Worm (Caenorhabditis elegans) whole organism, late embryonic: Measurements from ENCODE around the gene C46F2.1.

Experiments used
- F13H6.1 ChIP-seq: sonication (generic microtip); optimal IDR thresholded peaks from 2 replicates; lab custom pipeline; 2016; ENCODE audit warnings: missing genetic modification characterization, missing compliant biosample characterization
- T23F11.4 ChIP-seq: fragments of 200-800 bp; sonication (Bioruptor generic); optimal IDR thresholded peaks from 2 replicates; lab custom pipeline; 2018; ENCODE audit warnings: mild to moderate bottlenecking, missing genetic modification characterization, missing compliant biosample characterization
- Y22D7AL.16 ChIP-seq: sonication (generic microtip); optimal IDR thresholded peaks from 2 replicates; lab custom pipeline; 2016; ENCODE audit warnings: missing genetic modification characterization, missing compliant biosample characterization
- ahr-1 ChIP-seq: sonication (generic microtip); optimal IDR thresholded peaks from 2 replicates; lab custom pipeline; 2016; ENCODE audit warnings: missing genetic modification characterization, missing compliant biosample characterization
- ama-1 ChIP-seq: fragments of 150-350 bp; optimal IDR thresholded peaks from 2 replicates; lab custom pipeline; 2014
- ceh-2 ChIP-seq: sonication (generic microtip); optimal IDR thresholded peaks from 2 replicates; lab custom pipeline; 2016; ENCODE audit warnings: missing genotype, missing genetic modification characterization, missing compliant biosample characterization
- ceh-22 ChIP-seq: sonication (generic microtip); optimal IDR thresholded peaks from 2 replicates; lab custom pipeline; 2017; ENCODE audit warnings: missing biosample characterization, missing genetic modification characterization
- ceh-30 ChIP-seq: fragments of 150-350 bp; optimal IDR thresholded peaks from 2 replicates; lab custom pipeline; 2014; ENCODE audit warnings: missing biosample characterization, missing genetic modification characterization
- ceh-34 ChIP-seq: sonication (generic microtip); optimal IDR thresholded peaks from 2 replicates; lab custom pipeline; 2016; ENCODE audit warnings: mild to moderate bottlenecking, missing genetic modification characterization, missing compliant biosample characterization
- ceh-45 ChIP-seq: fragments of 200-800 bp; sonication (Bioruptor generic); IDR thresholded peaks from 2 replicates; pipeline ENCODE4 v1.3.6; 2022; ENCODE audit warnings: missing genetic modification reagents, missing genetic modification characterization, missing compliant biosample characterization
- che-1 ChIP-seq: sonication (generic microtip); optimal IDR thresholded peaks from 2 replicates; lab custom pipeline; 2016; ENCODE audit warnings: mild to moderate bottlenecking, missing genetic modification characterization, missing compliant biosample characterization
- dmd-4 ChIP-seq: sonication (generic microtip); optimal IDR thresholded peaks from 2 replicates; lab custom pipeline; 2016; ENCODE audit warnings: borderline replicate concordance, missing genetic modification characterization, missing compliant biosample characterization
- dve-1 ChIP-seq: sonication (generic microtip); optimal IDR thresholded peaks from 2 replicates; lab custom pipeline; 2017; ENCODE audit warnings: antibody characterized with exemption, mild to moderate bottlenecking, missing genetic modification characterization, missing compliant biosample characterization
- elt-2 ChIP-seq: sonication (generic microtip); optimal IDR thresholded peaks from 2 replicates; lab custom pipeline; 2016; ENCODE audit warnings: missing genetic modification reagents, missing genetic modification characterization, missing compliant biosample characterization
- ets-4 ChIP-seq: sonication (generic microtip); optimal IDR thresholded peaks from 2 replicates; lab custom pipeline; 2016; ENCODE audit warnings: missing genetic modification characterization, missing compliant biosample characterization
- fkh-10 ChIP-seq: fragments of 150-350 bp; optimal IDR thresholded peaks from 2 replicates; lab custom pipeline; 2014; ENCODE audit warnings: missing biosample characterization, missing genetic modification reagents, missing genetic modification characterization
- gmeb-2 ChIP-seq: sonication (generic microtip); optimal IDR thresholded peaks from 2 replicates; lab custom pipeline; 2016; ENCODE audit warnings: missing genetic modification characterization, inconsistent platforms, missing compliant biosample characterization
- hlh-13 ChIP-seq: fragments of 200-800 bp; sonication (Bioruptor generic); optimal IDR thresholded peaks from 2 replicates; lab custom pipeline; 2018; ENCODE audit warnings: mild to moderate bottlenecking, missing genetic modification characterization, missing compliant biosample characterization
- hlh-15 ChIP-seq: sonication (generic microtip); optimal IDR thresholded peaks from 2 replicates; lab custom pipeline; 2016; ENCODE audit warnings: missing genetic modification characterization, missing compliant biosample characterization
- hlh-30 ChIP-seq: sonication (generic microtip); optimal IDR thresholded peaks from 2 replicates; lab custom pipeline; 2017; ENCODE audit warnings: antibody characterized with exemption, missing genetic modification characterization, missing compliant biosample characterization; ENCODE audit not compliant: insufficient read depth
- hlh-6 ChIP-seq: sonication (generic microtip); optimal IDR thresholded peaks from 2 replicates; lab custom pipeline; 2016; ENCODE audit warnings: missing genotype, missing genetic modification characterization, missing compliant biosample characterization
- lim-6 ChIP-seq: sonication (generic microtip); optimal IDR thresholded peaks from 2 replicates; lab custom pipeline; 2016; ENCODE audit warnings: missing genetic modification characterization, missing compliant biosample characterization
- nhr-232 ChIP-seq: sonication (generic microtip); optimal IDR thresholded peaks from 2 replicates; lab custom pipeline; 2016; ENCODE audit warnings: missing genetic modification characterization, missing compliant biosample characterization
- npax-4 ChIP-seq: sonication (generic microtip); optimal IDR thresholded peaks from 2 replicates; lab custom pipeline; 2016; ENCODE audit warnings: missing genetic modification characterization, missing compliant biosample characterization
- pat-9 ChIP-seq: fragments of 200-800 bp; sonication (Bioruptor generic); optimal IDR thresholded peaks from 2 replicates; lab custom pipeline; 2018; ENCODE audit warnings: mild to moderate bottlenecking, missing genetic modification characterization, moderate library complexity, missing compliant biosample characterization
- pha-4 ChIP-seq: fragments of 150-350 bp; optimal IDR thresholded peaks from 2 replicates; lab custom pipeline; 2018; ENCODE audit warnings: missing biosample characterization, missing genetic modification reagents, missing genetic modification characterization
- sox-2 ChIP-seq: fragments of 200-800 bp; sonication (Bioruptor generic); IDR thresholded peaks from 2 replicates; pipeline ENCODE4 v1.3.6; 2022; ENCODE audit warnings: missing genetic modification reagents, missing genetic modification characterization, missing compliant biosample characterization
- sox-4 ChIP-seq: sonication (generic microtip); optimal IDR thresholded peaks from 2 replicates; lab custom pipeline; 2017; ENCODE audit warnings: mild to moderate bottlenecking, missing genetic modification characterization, inconsistent platforms, missing compliant biosample characterization
- unc-55 ChIP-seq: sonication (generic microtip); optimal IDR thresholded peaks from 2 replicates; lab custom pipeline; 2017; ENCODE audit warnings: missing biosample characterization, missing genetic modification reagents, missing genetic modification characterization
- zip-5 ChIP-seq: sonication (generic microtip); optimal IDR thresholded peaks from 2 replicates; lab custom pipeline; 2016; ENCODE audit warnings: missing genetic modification characterization, missing compliant biosample characterization

C46F2.1 gene

ce11 chrX:8082703-8083102 is 4.9 kb downstream of the C46F2.1 start:
- no peak for TF ChIP-seq ahr-1 (tag; lab: Kevin White, UChicago)
- TF ChIP-seq T23F11.4 (GFP tag; lab: Kevin White, UChicago), result no peak
- TF ChIP-seq ceh-2 (tag; lab: Kevin White, UChicago), result no peak
- TF ChIP-seq pha-4 (tag; lab: Kevin White, UChicago), result no peak
- no peak for TF ChIP-seq unc-55
- TF ChIP-seq lim-6 (tag; lab: Kevin White, UChicago), result no peak
- no peak for TF ChIP-seq sox-2 (GFP tag; lab: Robert Waterston, UW)
- no peak for TF ChIP-seq zip-5 (tag; lab: Kevin White, UChicago)
- TF ChIP-seq ceh-34 (tag; lab: Kevin White, UChicago), result no peak
- no peak for TF ChIP-seq pat-9 (tag; lab: Kevin White, UChicago)
- no peak for TF ChIP-seq elt-2

- no peak for TF ChIP-seq T23F11.4 (GFP tag; lab: Kevin White, UChicago)
- no peak for TF ChIP-seq npax-4 (tag; lab: Kevin White, UChicago)
- TF ChIP-seq dmd-4 (tag; lab: Kevin White, UChicago), result no peak
Measured at ce11 chrX:8083330-8083729, 5.5 kb downstream of the C46F2.1 start.

- TF ChIP-seq elt-2 (peak; percentile 22), hlh-30 (tag; lab: Kevin White, UChicago) (peak; percentile 13), ceh-22 (tag; lab: Kevin White, UChicago) (no peak)
- TF ChIP-seq, all 69 proteins: peak for 2
Measured at ce11 chrX:8083919-8084318, 6.1 kb downstream of the C46F2.1 start, which contains the start of gene K07E3.4. TSS of gene K07E3.4 (minus strand) at chrX:8084018.

ce11 chrX:8084669-8085068 is 6.8 kb downstream of the C46F2.1 start:
- TF ChIP-seq hlh-13 (GFP tag; lab: Kevin White, UChicago) (no peak), ets-4 (tag; lab: Kevin White, UChicago) (no peak), hlh-6 (no peak), pha-4 (tag; lab: Kevin White, UChicago) (no peak), hlh-15 (tag; lab: Kevin White, UChicago) (no peak), T23F11.4 (GFP tag; lab: Kevin White, UChicago) (no peak), hlh-30 (tag; lab: Kevin White, UChicago) (no peak), F13H6.1 (tag; lab: Kevin White, UChicago) (no peak), gmeb-2 (tag; lab: Kevin White, UChicago) (no peak), npax-4 (tag; lab: Kevin White, UChicago) (no peak), ceh-45 (GFP tag; lab: Robert Waterston, UW) (no peak), sox-4 (no peak), fkh-10 (GFP tag; lab: Kevin White, UChicago) (no peak), dve-1 (tag; lab: Kevin White, UChicago) (no peak), Y22D7AL.16 (tag; lab: Kevin White, UChicago) (no peak), ceh-34 (tag; lab: Kevin White, UChicago) (no peak)

- TF ChIP-seq ets-4 (tag; lab: Kevin White, UChicago), result no peak
- no peak for TF ChIP-seq nhr-232 (tag; lab: Kevin White, UChicago)
- no peak for TF ChIP-seq che-1 (tag; lab: Kevin White, UChicago)
- TF ChIP-seq ama-1 (lab: Kevin White, UChicago), result no peak
- TF ChIP-seq T23F11.4 (GFP tag; lab: Kevin White, UChicago), result no peak
- no peak for TF ChIP-seq ceh-30 (tag; lab: Kevin White, UChicago)
Measured at ce11 chrX:8086450-8086724, 8.5 kb downstream of the C46F2.1 start, which contains the start of gene dao-3. TSS of gene dao-3 (minus strand) at chrX:8086550.
